Fruit fly (Drosophila melanogaster) whole organism: ENCODE results near the gene CG4020.

Experiments used
- CG8478 ChIP-seq: fragments of >200 bp; optimal IDR thresholded peaks from 2 replicates; lab custom pipeline; 2018; ENCODE audit warnings: inconsistent platforms
- Dll ChIP-seq: fragments of >200 bp; optimal IDR thresholded peaks from 2 replicates; lab custom pipeline; 2017
- EcR ChIP-seq, 2 experiments: fragments of >200 bp; optimal IDR thresholded peaks; 2 replicates each; lab custom pipeline; 2017; ENCODE audit warnings: missing biosample characterization in 2 of 2, missing genetic modification characterization in 2 of 2, missing genetic modification reagents in 2 of 2
- pan ChIP-seq: fragments of >200 bp; optimal IDR thresholded peaks from 2 replicates; lab custom pipeline; 2017
- psq ChIP-seq: fragments of >200 bp; optimal IDR thresholded peaks from 2 replicates; lab custom pipeline; 2017
- usp ChIP-seq: fragments of >200 bp; optimal IDR thresholded peaks from 2 replicates; lab custom pipeline; 2017; ENCODE audit warnings: missing biosample characterization, missing genetic modification characterization, mixed read lengths

Gene CG4020

dm6 chrX:5905446-5905845 is at the start of gene CG4020:
CG4020 (plus strand) TSS chrX:5905746.
- TF ChIP-seq Dll (lab: Kevin White, UChicago) = no peak
- no peak for TF ChIP-seq usp (GFP tag; lab: Kevin White, UChicago)
- no peak for TF ChIP-seq pan (lab: Kevin White, UChicago)
- TF ChIP-seq CG8478 = no peak
- no peak for TF ChIP-seq EcR (GFP tag; optimal IDR thresholded peaks at IDR 0.05; lab: Kevin White, UChicago)
- no peak for TF ChIP-seq psq

DNA sequence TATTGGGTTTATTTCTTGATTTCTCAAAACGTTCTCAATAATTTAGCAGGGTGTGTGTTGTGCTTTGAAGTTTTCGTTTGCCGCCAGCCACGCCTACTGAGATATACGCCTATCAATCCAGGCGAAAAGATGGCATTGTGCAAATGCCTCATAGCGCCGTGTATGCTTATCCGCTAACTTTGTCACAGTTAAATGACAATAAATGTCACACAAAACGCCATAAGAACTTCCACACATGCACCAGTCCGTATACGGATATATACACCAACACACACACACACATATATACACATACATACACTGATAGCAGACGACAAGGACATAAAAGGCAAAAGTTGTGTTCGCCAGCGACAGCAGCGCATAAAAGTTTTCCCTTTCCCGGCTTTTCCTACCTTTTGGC is 40.5 kb upstream of the CG4020 start, which contains the start of gene CG43137:
Gene CG43137, minus strand, starts transcription at position 101 of the 400 bp plus-strand sequence.
- TF ChIP-seq pan (lab: Kevin White, UChicago) (no peak), usp (GFP tag; lab: Kevin White, UChicago) (no peak), CG8478 (no peak), Dll (lab: Kevin White, UChicago) (no peak), psq (no peak), EcR (GFP tag; optimal IDR thresholded peaks at IDR 0.05; lab: Kevin White, UChicago) (no peak)

DNA sequence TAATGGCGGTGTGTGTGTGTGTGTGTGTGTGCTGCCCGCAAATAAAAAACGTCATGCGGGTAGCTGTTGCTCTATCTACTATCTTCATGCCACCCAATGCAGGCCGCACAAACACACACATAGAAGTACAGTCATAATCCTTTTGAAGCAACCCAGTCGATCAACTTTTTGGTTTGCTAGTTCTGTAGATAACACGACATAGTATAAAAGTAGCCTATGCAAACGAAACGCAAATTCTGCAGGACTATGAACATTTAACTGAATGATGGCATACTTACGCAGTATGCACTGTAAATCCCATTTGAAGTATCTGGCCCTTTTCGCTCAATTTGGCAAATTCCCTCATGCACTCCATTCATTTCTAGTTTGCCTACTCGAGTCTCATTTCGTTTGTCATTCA is 39.5 kb upstream of the CG4020 start:
- TF ChIP-seq EcR (GFP tag; optimal IDR thresholded peaks at IDR 0.05; lab: Kevin White, UChicago) (no peak), pan (lab: Kevin White, UChicago) (no peak)

dm6 chrX:5868795-5869194 is 36.8 kb upstream of the CG4020 start, which contains the start of gene CG15764:
CG15764 (plus strand) TSS chrX:5869095.
- TF ChIP-seq pan (lab: Kevin White, UChicago) (no peak), usp (GFP tag; lab: Kevin White, UChicago) (no peak), CG8478 (no peak), psq (no peak), EcR (GFP tag; optimal IDR thresholded peaks at IDR 0.05; lab: Kevin White, UChicago) (no peak)

dm6 chrX:5873164-5873563 is 32.4 kb upstream of the CG4020 start, which contains the start of gene GAA1:
GAA1 (minus strand) TSS chrX:5873357.
- TF ChIP-seq CG8478 = no peak
- no peak for TF ChIP-seq pan (lab: Kevin White, UChicago)
- TF ChIP-seq Dll (lab: Kevin White, UChicago) = no peak
- TF ChIP-seq EcR (GFP tag; optimal IDR thresholded peaks at IDR 0.05; lab: Kevin White, UChicago) = no peak
- no peak for TF ChIP-seq psq
- TF ChIP-seq usp (GFP tag; lab: Kevin White, UChicago) = no peak

dm6 chrX:5876584-5876983 is 29.0 kb upstream of the CG4020 start, which contains the start of gene mof:
mof (minus strand) TSS chrX:5876853.
- no peak for TF ChIP-seq Dll (lab: Kevin White, UChicago)

dm6 chrX:5879543-5879943 is 26.0 kb upstream of the CG4020 start, which contains the start of the genes Usp30 and CG16721:
Usp30 (minus strand) TSS chrX:5879787.
CG16721 (plus strand) TSS chrX:5879869.
- no peak for TF ChIP-seq CG8478
- no peak for TF ChIP-seq pan (lab: Kevin White, UChicago)
- no peak for TF ChIP-seq EcR (GFP tag; optimal IDR thresholded peaks at IDR 0.05; lab: Kevin White, UChicago)
- no peak for TF ChIP-seq usp (GFP tag; lab: Kevin White, UChicago)
- no peak for TF ChIP-seq Dll (lab: Kevin White, UChicago)
- no peak for TF ChIP-seq psq

dm6 chrX:5880139-5880924 is 25.2 kb upstream of the CG4020 start:
- no peak for TF ChIP-seq usp (GFP tag; lab: Kevin White, UChicago)
- peak; percentile 42 for TF ChIP-seq CG8478

DNA sequence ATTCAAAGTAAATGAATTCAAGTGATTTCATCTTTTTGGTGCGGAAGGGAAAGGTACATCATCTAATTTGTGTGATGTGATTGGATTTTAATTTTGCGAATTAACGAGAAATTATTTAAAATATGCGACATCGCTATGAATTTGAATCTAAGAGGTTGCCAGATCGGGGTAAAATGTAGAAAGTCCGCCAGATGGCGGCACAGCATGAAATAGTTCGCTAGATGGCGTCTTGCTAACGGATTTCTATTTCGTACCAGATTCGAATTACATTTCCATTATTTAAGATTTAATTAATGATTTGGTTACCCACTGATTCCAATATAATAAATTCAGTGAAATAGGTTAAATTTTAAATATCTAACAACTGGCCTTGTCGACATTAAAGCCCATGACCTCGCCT is 22.2 kb upstream of the CG4020 start:
- TF ChIP-seq usp (GFP tag; lab: Kevin White, UChicago) (no peak), psq (no peak), Dll (lab: Kevin White, UChicago) (no peak), CG8478 (no peak), pan (lab: Kevin White, UChicago) (no peak), EcR (GFP tag; optimal IDR thresholded peaks at IDR 0.05; lab: Kevin White, UChicago) (no peak)

- TF ChIP-seq psq = no peak
- TF ChIP-seq EcR (GFP tag; optimal IDR thresholded peaks at IDR 0.05; lab: Kevin White, UChicago) = no peak
- TF ChIP-seq usp (GFP tag; lab: Kevin White, UChicago) = no peak
- TF ChIP-seq CG8478 = no peak
- no peak for TF ChIP-seq Dll (lab: Kevin White, UChicago)
- no peak for TF ChIP-seq pan (lab: Kevin White, UChicago)
These were observed 21.3 kb upstream of the CG4020 start for dm6 chrX:5884294-5884693.

DNA sequence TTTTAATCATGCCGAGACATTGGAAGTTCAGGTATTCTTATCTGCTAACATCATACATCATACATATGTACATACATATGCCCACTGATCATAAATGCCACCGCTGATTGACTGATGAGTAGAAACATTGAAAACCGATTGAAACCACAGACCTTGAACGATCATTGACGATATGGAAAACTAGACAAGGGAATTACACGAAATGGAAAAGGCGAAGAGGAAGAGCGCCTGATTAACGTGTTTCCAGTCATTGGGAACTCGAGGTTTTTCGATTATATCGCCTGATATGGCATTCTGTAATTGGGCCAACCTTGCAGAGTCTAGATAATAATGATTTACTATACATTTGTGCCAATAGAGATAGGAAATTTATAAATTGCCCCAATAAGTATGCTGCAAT is 20.7 kb upstream of the CG4020 start:
- TF ChIP-seq psq (no peak), EcR (GFP tag; optimal IDR thresholded peaks at IDR 0.05; lab: Kevin White, UChicago) (no peak), usp (GFP tag; lab: Kevin White, UChicago) (no peak), Dll (lab: Kevin White, UChicago) (no peak), pan (lab: Kevin White, UChicago) (no peak), CG8478 (no peak)

- TF ChIP-seq psq = no peak
- TF ChIP-seq Dll (lab: Kevin White, UChicago) = no peak
- no peak for TF ChIP-seq usp (GFP tag; lab: Kevin White, UChicago)
These were observed 20.0 kb upstream of the CG4020 start for dm6 chrX:5885521-5885920.

DNA sequence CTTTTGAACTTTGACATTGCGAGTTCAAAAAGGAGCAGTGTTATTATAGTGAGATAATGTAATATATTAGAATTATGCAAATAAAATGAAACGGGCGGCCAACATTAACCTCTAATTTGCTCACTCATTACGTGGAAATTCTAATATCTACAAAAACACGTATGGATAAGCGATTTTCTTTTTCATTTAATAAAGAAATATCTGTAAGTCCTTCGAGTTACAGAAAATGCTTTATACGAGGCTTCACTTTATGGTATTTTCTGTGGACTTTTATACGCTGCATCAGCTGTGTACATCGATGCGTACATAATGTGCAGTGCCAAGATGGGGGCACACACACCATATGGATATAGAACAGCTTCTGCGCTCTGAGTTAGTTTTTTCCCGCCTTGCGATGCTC is 19.6 kb upstream of the CG4020 start:
- TF ChIP-seq psq = no peak
- TF ChIP-seq pan (lab: Kevin White, UChicago) = no peak
- TF ChIP-seq CG8478 = no peak
- TF ChIP-seq usp (GFP tag; lab: Kevin White, UChicago) = no peak
- TF ChIP-seq EcR (GFP tag; optimal IDR thresholded peaks at IDR 0.05; lab: Kevin White, UChicago) = no peak
- TF ChIP-seq Dll (lab: Kevin White, UChicago) = no peak
